Fruit fly (Drosophila melanogaster) whole organism, wandering third instar larva: ENCODE measurements around the gene Best2.
A peak's percentile ranks its signal among the peaks of the same experiment; 100 is the strongest.

Experiments
- Abd-B ChIP-seq: fragments of >200 bp; optimal IDR thresholded peaks from 2 replicates; lab custom pipeline; 2017; ENCODE audit warnings: missing biosample characterization, missing genetic modification characterization
- CG9705 ChIP-seq: fragments of 200-800 bp; sonication (Bioruptor generic); optimal IDR thresholded peaks from 2 replicates; lab custom pipeline; 2018; ENCODE audit warnings: missing biosample characterization, mild to moderate bottlenecking, missing genetic modification characterization
- CrebA ChIP-seq: fragments of 200-800 bp; sonication (Bioruptor generic); optimal IDR thresholded peaks from 2 replicates; lab custom pipeline; 2016; ENCODE audit warnings: missing biosample characterization, mild to moderate bottlenecking, missing genetic modification characterization, borderline replicate concordance
- Dif ChIP-seq: fragments of 200-275, 200-300 bp; sonication (Bioruptor generic); optimal IDR thresholded peaks from 2 replicates; lab custom pipeline; 2018; ENCODE audit warnings: missing biosample characterization, missing genetic modification characterization; ENCODE audit not compliant: partially characterized antibody
- GATAd ChIP-seq: sonication (Bioruptor generic); optimal IDR thresholded peaks from 2 replicates; lab custom pipeline; 2016; ENCODE audit warnings: missing biosample characterization, missing genetic modification characterization
- HLH106 ChIP-seq: fragments of 200-800 bp; optimal IDR thresholded peaks from 3 replicates; lab custom pipeline; 2019; ENCODE audit warnings: missing biosample characterization, mild to moderate bottlenecking, missing genetic modification characterization, moderate library complexity
- Hnf4 ChIP-seq: fragments of 200-800 bp; sonication (Bioruptor generic); optimal IDR thresholded peaks from 2 replicates; lab custom pipeline; 2016; ENCODE audit warnings: missing biosample characterization, mild to moderate bottlenecking, missing genetic modification characterization
- Hr78 ChIP-seq: fragments of >200 bp; optimal IDR thresholded peaks from 2 replicates; lab custom pipeline; 2017; ENCODE audit warnings: missing biosample characterization, missing genetic modification characterization
- Hr83 ChIP-seq: fragments of 200-300 bp; sonication (Bioruptor generic); optimal IDR thresholded peaks from 2 replicates; lab custom pipeline; 2016; ENCODE audit warnings: missing biosample characterization, mild to moderate bottlenecking, missing genetic modification characterization, moderate library complexity; ENCODE audit not compliant: poor library complexity, severe bottlenecking
- Jra ChIP-seq: sonication (Bioruptor generic); optimal IDR thresholded peaks from 2 replicates; lab custom pipeline; 2016; ENCODE audit warnings: missing biosample characterization, missing genetic modification characterization
- OdsH ChIP-seq: fragments of 200-800 bp; sonication (Bioruptor generic); optimal IDR thresholded peaks from 2 replicates; lab custom pipeline; 2016; ENCODE audit warnings: missing biosample characterization, mild to moderate bottlenecking, missing genetic modification characterization
- Rel ChIP-seq, 2 experiments: fragments of 200-800 bp; sonication (Bioruptor generic) in 1 of 2; optimal IDR thresholded peaks; 2 replicates in 1 of 2; 3 replicates in 1 of 2; lab custom pipeline; 2016 to 2019; ENCODE audit warnings: mild to moderate bottlenecking in 2 of 2, missing biosample characterization in 2 of 2, missing genetic modification characterization in 2 of 2, moderate library complexity in 1 of 2
- Sp1 ChIP-seq: fragments of 200-800 bp; sonication (Bioruptor generic); optimal IDR thresholded peaks from 3 replicates; lab custom pipeline; 2019; ENCODE audit warnings: missing biosample characterization, mild to moderate bottlenecking, missing genetic modification characterization, moderate library complexity
- Vsx2 ChIP-seq: fragments of 200-300, 225-300 bp; sonication (Bioruptor generic); optimal IDR thresholded peaks from 2 replicates; lab custom pipeline; 2018; ENCODE audit warnings: missing biosample characterization, missing genetic modification characterization; ENCODE audit not compliant: partially characterized antibody
- br ChIP-seq: fragments of 200-800 bp; sonication (Bioruptor generic); optimal IDR thresholded peaks from 2 replicates; lab custom pipeline; 2016; ENCODE audit warnings: missing biosample characterization, missing genetic modification characterization
- brk ChIP-seq: fragments of 200-800 bp; sonication (Bioruptor generic); optimal IDR thresholded peaks from 2 replicates; lab custom pipeline; 2016; ENCODE audit warnings: missing biosample characterization, mild to moderate bottlenecking, missing genetic modification characterization
- dl ChIP-seq, 2 experiments: fragments of 175-275, 200-275 bp in 1 of 2; fragments of 200-275 bp in 1 of 2; sonication (Bioruptor generic); optimal IDR thresholded peaks; lab custom pipeline; 2018; ENCODE audit warnings: mild to moderate bottlenecking in 2 of 2, missing biosample characterization in 2 of 2, missing genetic modification characterization in 2 of 2, moderate library complexity in 2 of 2; ENCODE audit not compliant: partially characterized antibody in 2 of 2, insufficient read depth in 1 of 2
- dmrt93B ChIP-seq: fragments of 200-800 bp; sonication (Bioruptor generic); optimal IDR thresholded peaks from 2 replicates; lab custom pipeline; 2018; ENCODE audit warnings: missing biosample characterization, mild to moderate bottlenecking, missing genetic modification characterization
- dsf ChIP-seq: sonication (Bioruptor generic); optimal IDR thresholded peaks from 2 replicates; lab custom pipeline; 2016; ENCODE audit warnings: missing biosample characterization, missing genetic modification characterization, borderline replicate concordance
- ey ChIP-seq: fragments of 200-800 bp; sonication (Bioruptor generic); optimal IDR thresholded peaks from 2 replicates; lab custom pipeline; 2016; ENCODE audit warnings: missing biosample characterization, missing genetic modification characterization
- foxo ChIP-seq, 2 experiments: fragments of 200-800 bp; sonication (Bioruptor generic); optimal IDR thresholded peaks; 2 replicates in 1 of 2; 3 replicates in 1 of 2; lab custom pipeline; 2016 to 2017; ENCODE audit warnings: missing biosample characterization in 2 of 2, missing genetic modification characterization in 2 of 2
- fru ChIP-seq: fragments of 200-800 bp; sonication (Bioruptor generic); optimal IDR thresholded peaks from 3 replicates; lab custom pipeline; 2016; ENCODE audit warnings: missing biosample characterization, mild to moderate bottlenecking, missing genetic modification characterization
- h ChIP-seq: fragments of 200-800 bp; sonication (Bioruptor generic); optimal IDR thresholded peaks from 3 replicates; lab custom pipeline; 2016; ENCODE audit warnings: missing biosample characterization, mild to moderate bottlenecking, missing genetic modification characterization
- lola ChIP-seq: fragments of >200 bp; optimal IDR thresholded peaks from 2 replicates; lab custom pipeline; 2017; ENCODE audit warnings: missing biosample characterization, missing genetic modification characterization
- pan ChIP-seq: fragments of >200 bp; optimal IDR thresholded peaks from 2 replicates; lab custom pipeline; 2017
- psq ChIP-seq: fragments of 200-800 bp; sonication (Bioruptor generic); optimal IDR thresholded peaks from 3 replicates; lab custom pipeline; 2017; ENCODE audit warnings: missing biosample characterization, mild to moderate bottlenecking, missing genetic modification characterization, moderate library complexity
- rgr ChIP-seq: fragments of 200-800 bp; sonication (Bioruptor generic); optimal IDR thresholded peaks from 3 replicates; lab custom pipeline; 2016; ENCODE audit warnings: missing biosample characterization, mild to moderate bottlenecking, missing genetic modification characterization
- sage ChIP-seq: fragments of 200-800 bp; sonication (Bioruptor generic); optimal IDR thresholded peaks from 2 replicates; lab custom pipeline; 2016; ENCODE audit warnings: missing biosample characterization, mild to moderate bottlenecking, missing genetic modification characterization
- sv ChIP-seq: fragments of 200-800 bp; sonication (Bioruptor generic); optimal IDR thresholded peaks from 3 replicates; lab custom pipeline; 2016; ENCODE audit warnings: missing biosample characterization, missing genetic modification characterization
- tai ChIP-seq: sonication (Bioruptor generic); optimal IDR thresholded peaks from 2 replicates; lab custom pipeline; 2016; ENCODE audit warnings: missing biosample characterization, missing genetic modification characterization
- usp ChIP-seq: fragments of >200 bp; optimal IDR thresholded peaks from 2 replicates; lab custom pipeline; 2017; ENCODE audit warnings: missing biosample characterization, missing genetic modification characterization
- woc ChIP-seq: sonication (Bioruptor generic); optimal IDR thresholded peaks from 2 replicates; lab custom pipeline; 2016; ENCODE audit warnings: missing biosample characterization, mild to moderate bottlenecking, missing genetic modification characterization

The Best2 gene

DNA sequence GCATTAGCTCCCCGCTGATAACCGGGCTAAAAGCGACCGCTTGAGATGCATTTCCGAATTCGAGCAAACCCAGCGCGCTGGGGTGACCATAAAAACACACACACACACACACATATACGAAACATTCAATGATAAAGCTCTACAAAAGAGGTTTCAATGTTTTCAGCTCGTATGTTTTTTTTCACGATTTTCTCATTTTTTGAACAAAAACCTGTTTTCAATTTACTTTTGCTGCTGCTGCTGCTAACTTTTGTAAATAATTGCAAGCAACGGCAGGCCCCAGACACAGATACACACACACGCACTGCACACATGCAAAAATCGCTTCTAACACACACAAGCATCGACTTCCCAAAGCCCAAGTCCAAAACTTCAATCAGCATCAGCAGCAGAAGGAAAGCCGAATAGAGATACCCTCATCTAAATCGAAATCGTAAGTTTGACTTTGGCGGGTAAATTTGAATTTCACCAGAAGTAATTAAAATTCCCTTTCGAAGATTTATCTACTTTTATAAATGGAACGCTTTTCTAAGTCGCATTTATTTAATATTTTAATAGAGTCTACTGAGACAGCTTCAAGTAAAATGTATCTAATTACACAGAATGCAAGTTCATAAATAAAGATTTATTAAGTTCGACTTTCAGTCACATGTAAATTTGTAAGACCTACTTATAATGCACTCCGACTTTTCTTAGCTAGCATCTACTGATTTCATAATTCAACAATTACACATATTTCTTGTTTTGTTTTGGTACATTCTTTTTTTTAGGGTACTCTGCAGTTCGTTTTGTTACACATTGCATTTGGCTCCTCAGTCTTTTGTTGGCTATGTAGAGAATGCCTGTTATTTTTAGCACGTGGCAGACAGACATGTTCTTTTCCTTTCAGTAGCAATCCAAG is 7.0 kb downstream of the Best2 start:
- peak in 1 of 2 experiments; percentile 49 for TF ChIP-seq foxo (GFP tag; optimal IDR thresholded peaks at IDR 0.05; lab: Kevin White, UChicago)
- peak; percentile 15 for TF ChIP-seq rgr (GFP tag; lab: Kevin White, UChicago)
- TF ChIP-seq fru (GFP tag; lab: Kevin White, UChicago) = peak; percentile 33
- no peak for TF ChIP-seq Abd-B (GFP tag; lab: Kevin White, UChicago)
- peak; percentile 38 for TF ChIP-seq psq
- no peak for TF ChIP-seq usp (GFP tag; lab: Kevin White, UChicago)
- TF ChIP-seq HLH106 (tag; lab: Kevin White, UChicago) = no peak
- TF ChIP-seq lola (GFP tag; lab: Kevin White, UChicago) = no peak
- peak; percentile 2 for TF ChIP-seq br (GFP tag; lab: Kevin White, UChicago)
- peak; percentile 60 for TF ChIP-seq CrebA (GFP tag; lab: Kevin White, UChicago)
- peak; percentile 49 for TF ChIP-seq brk (GFP tag; lab: Kevin White, UChicago)
- peak; percentile 62 for TF ChIP-seq Rel (GFP tag; optimal IDR thresholded peaks at IDR 0.05; lab: Kevin White, UChicago)
- TF ChIP-seq Rel (tag; optimal IDR thresholded peaks at IDR 0.05; lab: Kevin White, UChicago) = peak; percentile 46
- peak; percentile 13 for TF ChIP-seq ey (GFP tag; lab: Kevin White, UChicago)
- peak; percentile 13 for TF ChIP-seq Vsx2 (GFP tag; lab: Kevin White, UChicago)
- peak; percentile 86 for TF ChIP-seq woc (GFP tag; lab: Kevin White, UChicago)
- peak; percentile 14 for TF ChIP-seq h (GFP tag; lab: Kevin White, UChicago)
- TF ChIP-seq Sp1 = peak; percentile 39
- TF ChIP-seq OdsH (GFP tag; lab: Kevin White, UChicago) = peak; percentile 13

DNA sequence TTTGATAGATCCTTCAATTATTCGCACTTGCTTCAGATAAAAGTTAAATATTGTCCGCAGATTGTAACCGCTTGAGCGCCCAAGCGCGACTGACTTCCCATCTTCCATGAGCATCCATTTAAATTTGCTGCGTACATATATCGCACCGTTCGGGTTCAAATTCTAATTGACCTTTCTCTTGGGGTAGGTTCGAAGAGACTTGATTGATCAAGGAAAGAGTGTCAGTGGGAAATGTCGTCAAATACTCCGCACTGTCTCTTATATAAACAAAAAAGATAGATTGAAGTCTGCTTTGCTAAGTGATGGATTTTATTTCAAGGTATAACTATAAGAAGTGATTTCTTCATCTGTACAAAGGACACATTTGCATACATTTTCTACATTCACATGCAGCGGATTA is 10.8 kb downstream of the Best2 start, which contains the start of gene Mdr65:
Gene Mdr65, minus strand, starts transcription at position 101 of the 400 bp plus-strand sequence.
- TF ChIP-seq CG9705 (no peak), Abd-B (GFP tag; lab: Kevin White, UChicago) (no peak), sv (GFP tag; lab: Kevin White, UChicago) (no peak), Hnf4 (no peak), Dif (GFP tag; lab: Kevin White, UChicago) (no peak), Sp1 (no peak), brk (GFP tag; lab: Kevin White, UChicago) (no peak), GATAd (GFP tag; lab: Kevin White, UChicago) (no peak), Hr78 (GFP tag; lab: Kevin White, UChicago) (no peak), ey (GFP tag; lab: Kevin White, UChicago) (no peak), foxo (GFP tag; optimal IDR thresholded peaks at IDR 0.05; lab: Kevin White, UChicago) (no peak), Rel (GFP tag; optimal IDR thresholded peaks at IDR 0.05; lab: Kevin White, UChicago) (no peak), Rel (tag; optimal IDR thresholded peaks at IDR 0.05; lab: Kevin White, UChicago) (no peak), h (GFP tag; lab: Kevin White, UChicago) (no peak)

DNA sequence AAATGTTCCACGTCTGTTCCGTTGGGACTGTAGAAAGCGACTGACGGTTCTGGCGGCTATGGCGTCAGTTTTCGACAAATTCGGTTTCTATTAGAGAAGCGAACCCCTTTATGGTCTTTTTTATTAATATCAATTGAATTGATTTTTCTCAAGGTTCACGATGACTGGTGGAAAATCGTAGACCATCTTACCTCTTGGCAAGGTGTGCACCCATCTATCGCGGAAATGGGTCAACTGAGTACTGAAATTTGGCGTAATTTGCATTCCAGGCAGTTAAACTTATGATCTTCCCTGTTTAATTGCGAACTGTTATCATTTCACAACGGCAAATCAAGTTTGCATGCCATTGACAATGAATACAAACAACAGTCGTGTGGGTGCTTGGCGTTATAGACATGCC is 16.5 kb downstream of the Best2 start, which contains the start of gene CG10226:
Gene CG10226, minus strand, starts transcription at position 101 of the 400 bp plus-strand sequence.
- TF ChIP-seq sv (GFP tag; lab: Kevin White, UChicago) = no peak
- TF ChIP-seq CG9705 = no peak
- TF ChIP-seq, all 38 proteins: peak for 0

DNA sequence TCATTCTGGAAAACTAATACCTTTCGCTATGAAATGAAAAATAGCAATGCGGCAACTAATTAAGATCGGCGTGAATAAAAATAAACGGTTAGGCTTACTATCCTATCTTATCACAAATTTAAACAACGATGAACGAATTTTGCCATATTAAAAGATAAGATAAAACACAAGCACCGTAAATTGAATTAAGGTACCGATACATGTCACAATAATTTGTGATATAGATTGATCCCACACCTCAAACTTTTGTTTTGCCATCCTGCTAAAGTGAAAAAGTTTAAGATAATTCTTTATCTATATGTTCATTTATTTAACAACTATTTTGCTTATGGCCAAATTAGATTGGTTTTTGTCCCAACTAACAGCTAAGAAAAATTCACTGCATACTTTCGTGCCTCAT is 22.4 kb downstream of the Best2 start, which contains the start of gene CG42714:
Gene CG42714, minus strand, starts transcription at position 22 of the 400 bp plus-strand sequence.
- TF ChIP-seq lola (GFP tag; lab: Kevin White, UChicago) = no peak
- TF ChIP-seq, all 38 proteins: peak for 0

DNA sequence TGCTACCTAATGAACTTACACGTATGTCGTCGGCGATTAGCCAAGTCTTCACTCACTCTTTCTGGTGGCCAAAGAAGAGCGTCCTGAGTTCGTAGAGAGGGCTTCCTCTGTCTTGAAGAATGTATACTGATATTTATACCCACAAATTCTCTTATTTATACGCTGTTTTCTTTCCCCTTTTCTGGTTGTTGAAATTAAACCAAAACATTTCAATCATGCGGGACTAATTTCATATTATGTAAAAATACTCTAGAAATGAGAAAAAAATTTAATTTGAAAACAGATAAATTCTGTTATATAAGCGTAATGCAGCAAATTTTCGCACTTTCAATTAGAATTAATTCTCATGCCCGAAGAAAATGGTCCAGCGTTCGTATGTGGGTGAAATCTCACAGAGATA is 23.2 kb downstream of the Best2 start, which contains the start of gene BG642312:
Gene BG642312, minus strand, starts transcription at position 101 of the 400 bp plus-strand sequence.
- no peak for TF ChIP-seq Sp1
- TF ChIP-seq Jra (GFP tag; lab: Kevin White, UChicago) = no peak
- TF ChIP-seq psq = no peak
- TF ChIP-seq Dif (GFP tag; lab: Kevin White, UChicago) = no peak
- no peak for TF ChIP-seq dsf (GFP tag; lab: Kevin White, UChicago)
- no peak for TF ChIP-seq GATAd (GFP tag; lab: Kevin White, UChicago)
- no peak for TF ChIP-seq tai
- no peak for TF ChIP-seq usp (GFP tag; lab: Kevin White, UChicago)
- no peak for TF ChIP-seq brk (GFP tag; lab: Kevin White, UChicago)
- TF ChIP-seq sage (GFP tag; lab: Kevin White, UChicago) = no peak
- no peak for TF ChIP-seq lola (GFP tag; lab: Kevin White, UChicago)
- TF ChIP-seq dl (GFP tag; optimal IDR thresholded peaks at IDR 0.05; lab: Kevin White, UChicago; ENCODE audit: insufficient read depth in 1 of 2, partially characterized antibody in 2 of 2) = no peak
- no peak for TF ChIP-seq Vsx2 (GFP tag; lab: Kevin White, UChicago)
- no peak for TF ChIP-seq ey (GFP tag; lab: Kevin White, UChicago)
- TF ChIP-seq pan = no peak
- TF ChIP-seq fru (GFP tag; lab: Kevin White, UChicago) = no peak
- TF ChIP-seq sv (GFP tag; lab: Kevin White, UChicago) = no peak
- no peak for TF ChIP-seq dmrt93B (GFP tag; lab: Kevin White, UChicago)
- TF ChIP-seq Hr83 = no peak
- no peak for TF ChIP-seq Hnf4
